Worm (Caenorhabditis elegans): Measurements from ENCODE around the gene skr-7.

ce11 chrV:4398127-4398526 lies 24.1 kb upstream of the skr-7 start:
- no peak for TF ChIP-seq W03F9.2 (tag; optimal IDR thresholded peaks at IDR 0.05)
- no peak for TF ChIP-seq him-1 (tag; optimal IDR thresholded peaks at IDR 0.05)

Data from whole organism, L4/young adult.